Worm (Caenorhabditis elegans) whole organism, early embryonic: ENCODE measurements around the gene F43E2.1.

Source experiments
- F13C5.2 ChIP-seq: sonication (generic microtip); optimal IDR thresholded peaks from 2 replicates; lab custom pipeline; 2017; ENCODE audit warnings: mild to moderate bottlenecking, missing genetic modification characterization, inconsistent platforms, missing compliant biosample characterization
- ama-1 ChIP-seq: fragments of 150-350 bp; optimal IDR thresholded peaks from 2 replicates; lab custom pipeline; 2014
- ceh-36 ChIP-seq: sonication (generic microtip); optimal IDR thresholded peaks from 2 replicates; lab custom pipeline; 2016; ENCODE audit warnings: missing genetic modification characterization, inconsistent platforms, missing compliant biosample characterization
- ets-7 ChIP-seq: sonication (generic microtip); optimal IDR thresholded peaks from 2 replicates; lab custom pipeline; 2016; ENCODE audit warnings: missing genotype, missing genetic modification characterization, missing compliant biosample characterization
- flt-1 ChIP-seq: fragments of 200-800 bp; sonication (Bioruptor generic); IDR thresholded peaks from 2 replicates; pipeline ENCODE4 v1.3.6; 2022; ENCODE audit warnings: missing genetic modification characterization, missing compliant biosample characterization
- pes-1 ChIP-seq: fragments of 200-800 bp; sonication (Bioruptor generic); IDR thresholded peaks from 2 replicates; pipeline ENCODE4 v1.3.6; 2022; ENCODE audit warnings: missing genetic modification reagents, missing genetic modification characterization, missing compliant biosample characterization
- scrt-1 ChIP-seq: fragments of 200-800 bp; sonication (Bioruptor generic); IDR thresholded peaks from 2 replicates; pipeline ENCODE4 v1.3.6; 2022; ENCODE audit warnings: missing genetic modification characterization, missing compliant biosample characterization
- tbx-11 ChIP-seq: fragments of 200-800 bp; sonication (Bioruptor generic); IDR thresholded peaks from 2 replicates; pipeline ENCODE4 v1.3.6; 2022; ENCODE audit warnings: missing genetic modification characterization, missing compliant biosample characterization

- TF ChIP-seq tbx-11 (GFP tag; lab: Robert Waterston, UW) = no peak
- no peak for TF ChIP-seq ceh-36 (tag; lab: Kevin White, UChicago)
- no peak for TF ChIP-seq ets-7 (tag; lab: Kevin White, UChicago)
- TF ChIP-seq ama-1 = no peak
- TF ChIP-seq scrt-1 (GFP tag; lab: Robert Waterston, UW) = no peak
- no peak for TF ChIP-seq pes-1
- no peak for TF ChIP-seq flt-1 (GFP tag; lab: Robert Waterston, UW)
- TF ChIP-seq F13C5.2 (tag; lab: Kevin White, UChicago) = no peak
Measured at ce11 chrII:7381947-7382346, 6.9 kb downstream of the F43E2.1 start.
